Worm (Caenorhabditis elegans) whole organism, L4 larva: ENCODE data around the gene rpc-2.

Experiments
- F10B5.3 ChIP-seq: sonication (generic microtip); optimal IDR thresholded peaks from 2 replicates; lab custom pipeline; 2016; ENCODE audit warnings: mild to moderate bottlenecking, missing genetic modification characterization, missing compliant biosample characterization
- R02D3.7 ChIP-seq: fragments of 150-350 bp; sonication (generic microtip); optimal IDR thresholded peaks from 3 replicates; lab custom pipeline; 2014; ENCODE audit warnings: missing biosample characterization, missing genetic modification characterization
- T20F7.1 ChIP-seq: fragments of 200-800 bp; sonication (Bioruptor generic); optimal IDR thresholded peaks from 2 replicates; lab custom pipeline; 2018; ENCODE audit warnings: mild to moderate bottlenecking, missing genetic modification characterization, missing compliant biosample characterization
- T26A8.4 ChIP-seq: fragments of 200-800 bp; sonication (Bioruptor generic); IDR thresholded peaks from 2 replicates; pipeline ENCODE4 v1.3.6; 2022; ENCODE audit warnings: missing genetic modification characterization, missing compliant biosample characterization
- Y48G9A.11 ChIP-seq: fragments of 200-800 bp; sonication (Bioruptor generic); IDR thresholded peaks from 2 replicates; pipeline ENCODE4 v1.3.6; 2022; ENCODE audit warnings: missing genetic modification reagents, missing genetic modification characterization, missing compliant biosample characterization
- Y5F2A.4 ChIP-seq: fragments of 200-800 bp; sonication (Bioruptor generic); optimal IDR thresholded peaks from 2 replicates; lab custom pipeline; 2018; ENCODE audit warnings: mild to moderate bottlenecking, missing genetic modification characterization, missing compliant biosample characterization
- Y75B8A.6 ChIP-seq: fragments of 200-800 bp; sonication (Bioruptor generic); IDR thresholded peaks from 2 replicates; pipeline ENCODE4 v1.3.6; 2022; ENCODE audit warnings: missing genetic modification reagents, missing genetic modification characterization, missing compliant biosample characterization
- ZK546.5 ChIP-seq, 2 experiments: sonication (generic microtip); optimal IDR thresholded peaks; 2 replicates each; lab custom pipeline; 2017; ENCODE audit warnings: missing biosample characterization in 2 of 2, missing genetic modification characterization in 2 of 2
- aha-1 ChIP-seq: fragments of 150-350 bp; peaks from one replicate; lab custom pipeline; 2014; ENCODE audit warnings: missing biosample characterization, missing genetic modification characterization
- ama-1 ChIP-seq: fragments of 150-350 bp; optimal IDR thresholded peaks from 2 replicates; lab custom pipeline; 2014; ENCODE audit warnings: inconsistent platforms, mixed read lengths
- arid-1 ChIP-seq: fragments of 200-800 bp; sonication (Bioruptor generic); conservative IDR thresholded peaks from 2 replicates; pipeline ENCODE4 v1.3.6; 2022; ENCODE audit warnings: missing genetic modification reagents, missing genetic modification characterization, missing compliant biosample characterization
- ceh-62 ChIP-seq: sonication (generic microtip); optimal IDR thresholded peaks from 2 replicates; lab custom pipeline; 2017; ENCODE audit warnings: missing biosample characterization, missing genetic modification characterization
- ceh-82 ChIP-seq: sonication (generic microtip); optimal IDR thresholded peaks from 2 replicates; lab custom pipeline; 2017; ENCODE audit warnings: missing biosample characterization, missing genetic modification characterization
- daf-12 ChIP-seq: fragments of 150-350 bp; optimal IDR thresholded peaks from 2 replicates; lab custom pipeline; 2014; ENCODE audit warnings: missing biosample characterization, missing genetic modification reagents, missing genetic modification characterization
- daf-19 ChIP-seq: fragments of 200-800 bp; sonication (Bioruptor generic); conservative IDR thresholded peaks from 2 replicates; pipeline ENCODE4 v1.3.6; 2022; ENCODE audit warnings: missing genetic modification characterization, missing compliant biosample characterization
- dmd-6 ChIP-seq: fragments of 200-800 bp; sonication (Bioruptor generic); IDR thresholded peaks from 2 replicates; pipeline ENCODE4 v1.3.6; 2022; ENCODE audit warnings: missing genetic modification reagents, missing genetic modification characterization, missing compliant biosample characterization
- dmd-8 ChIP-seq: fragments of 200-800 bp; sonication (Bioruptor generic); IDR thresholded peaks from 2 replicates; pipeline ENCODE4 v1.3.6; 2022; ENCODE audit warnings: missing genetic modification characterization, missing compliant biosample characterization
- dmd-9 ChIP-seq: fragments of 200-800 bp; sonication (Bioruptor generic); IDR thresholded peaks from 2 replicates; pipeline ENCODE4 v1.3.6; 2022; ENCODE audit warnings: missing genetic modification reagents, missing genetic modification characterization, missing compliant biosample characterization
- duxl-1 ChIP-seq: sonication (generic microtip); optimal IDR thresholded peaks from 2 replicates; lab custom pipeline; 2016; ENCODE audit warnings: mild to moderate bottlenecking, missing genetic modification characterization, moderate library complexity, missing compliant biosample characterization; ENCODE audit not compliant: poor library complexity
- egl-27 ChIP-seq: sonication (generic microtip); optimal IDR thresholded peaks from 3 replicates; lab custom pipeline; 2017; ENCODE audit warnings: missing biosample characterization, missing genetic modification reagents, missing genetic modification characterization
- egl-43 ChIP-seq: fragments of 200-800 bp; sonication (Bioruptor generic); IDR thresholded peaks from 2 replicates; pipeline ENCODE4 v1.3.6; 2022; ENCODE audit warnings: missing genetic modification reagents, missing genetic modification characterization, missing compliant biosample characterization
- lim-7 ChIP-seq: fragments of 200-800 bp; sonication (Bioruptor generic); IDR thresholded peaks from 2 replicates; pipeline ENCODE4 v1.3.6; 2022; ENCODE audit warnings: missing genetic modification characterization, missing compliant biosample characterization
- lin-38 ChIP-seq: fragments of 200-800 bp; sonication (Bioruptor generic); IDR thresholded peaks from 2 replicates; pipeline ENCODE4 v1.3.6; 2022; ENCODE audit warnings: missing genetic modification reagents, missing genetic modification characterization, missing compliant biosample characterization
- mdt-29 ChIP-seq: fragments of 200-800 bp; sonication (Bioruptor generic); IDR thresholded peaks from 2 replicates; pipeline ENCODE4 v1.3.6; 2022; ENCODE audit warnings: missing genetic modification reagents, missing genetic modification characterization, missing compliant biosample characterization
- mes-2 ChIP-seq: sonication (generic microtip); optimal IDR thresholded peaks from 2 replicates; lab custom pipeline; 2016; ENCODE audit warnings: missing genotype, mild to moderate bottlenecking, missing genetic modification characterization, missing compliant biosample characterization; ENCODE audit not compliant: poor library complexity, severe bottlenecking
- nhr-102 ChIP-seq: sonication (generic microtip); optimal IDR thresholded peaks from 2 replicates; lab custom pipeline; 2016; ENCODE audit warnings: mild to moderate bottlenecking, missing genetic modification characterization, moderate library complexity, missing compliant biosample characterization
- nhr-11 ChIP-seq: fragments of 150-350 bp; optimal IDR thresholded peaks from 2 replicates; lab custom pipeline; 2014; ENCODE audit warnings: missing biosample characterization, missing genetic modification characterization
- nhr-237 ChIP-seq: sonication (generic microtip); optimal IDR thresholded peaks from 2 replicates; lab custom pipeline; 2017; ENCODE audit warnings: missing biosample characterization, missing genetic modification characterization
- nhr-48 ChIP-seq: sonication (generic microtip); optimal IDR thresholded peaks from 2 replicates; lab custom pipeline; 2016; ENCODE audit warnings: mild to moderate bottlenecking, missing genetic modification characterization, missing compliant biosample characterization
- pha-4 ChIP-seq, 2 experiments: fragments of 150-350 bp in 1 of 2; fragments of 200-800 bp in 1 of 2; sonication (Bioruptor generic) in 1 of 2; IDR thresholded peaks in 1 of 2; optimal IDR thresholded peaks in 1 of 2; 2 replicates each; pipeline versions ENCODE4 v1.3.6 to Lab custom; 2014 to 2022; ENCODE audit warnings: missing genetic modification characterization in 2 of 2, missing genetic modification reagents in 2 of 2, missing biosample characterization in 1 of 2, missing compliant biosample characterization in 1 of 2
- php-3 ChIP-seq: fragments of 200-800 bp; sonication (Bioruptor generic); IDR thresholded peaks from 2 replicates; pipeline ENCODE4 v1.3.6; 2022; ENCODE audit warnings: missing genetic modification reagents, missing genetic modification characterization, missing compliant biosample characterization
- skn-1 ChIP-seq: fragments of 150-350 bp; optimal IDR thresholded peaks from 2 replicates; lab custom pipeline; 2014; ENCODE audit warnings: missing biosample characterization, missing genetic modification characterization
- spr-1 ChIP-seq: sonication (generic microtip); optimal IDR thresholded peaks from 2 replicates; lab custom pipeline; 2016; ENCODE audit warnings: mild to moderate bottlenecking, missing genetic modification characterization, missing compliant biosample characterization
- tra-1 ChIP-seq: fragments of 200-800 bp; sonication (Bioruptor generic); IDR thresholded peaks from 2 replicates; pipeline ENCODE4 v1.3.6; 2022; ENCODE audit warnings: missing genetic modification reagents, missing genetic modification characterization, missing compliant biosample characterization
- unc-62 ChIP-seq, 3 experiments: fragments of 150-350 bp in 1 of 3; sonication (generic microtip); optimal IDR thresholded peaks in 2 of 3; peaks in 1 of 3; 1 replicate in 1 of 3; 2 replicates in 2 of 3; lab custom pipeline; 2014 to 2017; ENCODE audit warnings: missing biosample characterization in 3 of 3, missing genetic modification characterization in 3 of 3, missing genetic modification reagents in 3 of 3, missing genotype in 1 of 3
- vab-7 ChIP-seq: fragments of 200-800 bp; sonication (Bioruptor generic); IDR thresholded peaks from 2 replicates; pipeline ENCODE4 v1.3.6; 2022; ENCODE audit warnings: missing genetic modification reagents, missing genetic modification characterization, missing compliant biosample characterization
- zfp-3 ChIP-seq: fragments of 200-800 bp; sonication (Bioruptor generic); conservative IDR thresholded peaks from 2 replicates; pipeline ENCODE4 v1.3.6; 2022; ENCODE audit warnings: missing genetic modification reagents, missing genetic modification characterization, missing compliant biosample characterization

rpc-2 gene

DNA sequence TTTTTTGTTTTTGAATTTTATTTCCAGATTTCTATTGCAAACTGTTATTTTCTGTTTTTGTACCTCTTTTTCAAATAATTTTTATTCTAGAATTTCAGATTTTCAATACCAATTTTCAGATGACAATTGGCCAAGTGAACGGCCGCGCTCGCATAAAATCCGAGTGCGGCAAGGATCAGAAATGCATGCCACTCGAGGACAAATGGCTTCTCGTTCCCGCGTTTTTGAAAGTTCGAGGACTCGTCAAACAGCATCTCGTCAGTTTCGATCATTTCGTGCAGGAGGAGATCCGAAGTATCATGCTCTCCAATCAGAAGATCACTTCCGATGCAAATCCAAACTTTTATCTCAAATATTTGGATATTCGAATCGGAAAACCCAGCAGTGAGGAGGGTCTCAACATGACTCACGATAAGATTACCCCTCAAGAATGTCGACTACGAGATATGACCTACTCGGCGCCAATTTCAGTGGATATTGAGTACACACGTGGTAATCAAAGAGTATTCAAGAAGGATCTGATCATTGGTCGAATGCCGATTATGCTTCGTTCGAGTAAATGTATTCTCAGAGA lies at the start of gene rpc-2:
TSS of gene rpc-2 (plus strand) at position 120 of the 574 bp plus-strand sequence.
- peak; percentile 44; the same call in 1 of the 2 replicates for TF ChIP-seq php-3
- TF ChIP-seq Y48G9A.11 (GFP tag; lab: Robert Waterston, UW) = peak; percentile 19; the same call in 1 of the 2 replicates
- TF ChIP-seq T26A8.4 (GFP tag; lab: Robert Waterston, UW) = peak; percentile 52; the same call in 1 of the 2 replicates
- TF ChIP-seq spr-1 (tag; lab: Kevin White, UChicago) = peak; percentile 24
- TF ChIP-seq ceh-62 = no peak
- no peak for TF ChIP-seq F10B5.3 (tag; lab: Kevin White, UChicago)
- TF ChIP-seq dmd-8 = 0 out of 2 replicates have a peak, but pooled peaks have one; percentile 51
- TF ChIP-seq aha-1 = peak; percentile 66
- peak; percentile 23; the same call in 1 of the 2 replicates for TF ChIP-seq tra-1 (GFP tag; lab: Robert Waterston, UW)
- peak; percentile 50 for TF ChIP-seq lin-38
- TF ChIP-seq nhr-102 (tag; lab: Kevin White, UChicago) = peak; percentile 9
- no peak for TF ChIP-seq ceh-82 (tag; lab: Kevin White, UChicago)
- TF ChIP-seq mdt-29 (GFP tag; lab: Robert Waterston, UW) = peak; percentile 49; the same call in 1 of the 2 replicates
- TF ChIP-seq egl-43 (GFP tag; lab: Robert Waterston, UW) = peak; percentile 54; the same call in 1 of the 2 replicates
- TF ChIP-seq pha-4 (GFP tag; IDR thresholded peaks at IDR 0.05; lab: Robert Waterston, UW) = peak; percentile 47; the same call in 1 of the 2 replicates
- TF ChIP-seq pha-4 (tag; optimal IDR thresholded peaks at IDR 0.05; lab: Kevin White, UChicago) = no peak
- TF ChIP-seq unc-62 (GFP tag; optimal IDR thresholded peaks at IDR 0.05 in 1 of 2; lab: Kevin White, UChicago) = no peak
- no peak for TF ChIP-seq unc-62 (tag; optimal IDR thresholded peaks at IDR 0.05; lab: Kevin White, UChicago)
- peak; percentile 33 for TF ChIP-seq ama-1 (lab: Kevin White, UChicago)
- TF ChIP-seq arid-1 (GFP tag; lab: Robert Waterston, UW) = peak; percentile 69; the same call in 1 of the 2 replicates
- TF ChIP-seq lim-7 (GFP tag; lab: Robert Waterston, UW) = peak; percentile 18; the same call in 1 of the 2 replicates
- peak; percentile 16; the same call in 1 of the 2 replicates for TF ChIP-seq Y75B8A.6 (GFP tag; lab: Robert Waterston, UW)
- no peak for TF ChIP-seq skn-1 (tag; lab: Kevin White, UChicago)
- TF ChIP-seq, all 104 proteins: peak for 16

DNA sequence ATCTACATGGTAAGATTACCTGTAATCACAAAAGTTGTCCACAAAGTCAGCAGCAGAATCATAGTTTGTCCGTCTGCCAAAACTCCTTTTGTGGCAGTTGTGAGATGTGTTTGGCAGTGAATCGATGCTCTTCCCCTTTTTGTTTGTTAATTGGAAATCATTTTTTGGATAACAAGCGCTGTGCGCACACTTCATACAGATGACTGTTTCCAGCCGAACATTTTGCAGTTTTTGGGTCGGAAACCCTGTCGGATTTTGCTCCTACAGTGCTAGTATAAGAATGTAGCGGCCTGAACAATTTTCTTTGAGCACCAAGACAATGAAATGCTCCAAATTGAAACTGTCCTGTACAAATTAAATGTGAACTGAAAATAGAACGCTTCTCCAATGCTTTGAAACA lies 48.5 kb upstream of the rpc-2 start, which contains the start of gene D1044.7:
TSS of gene D1044.7 (minus strand) at position 101 of the 400 bp plus-strand sequence.
- TF ChIP-seq unc-62 (GFP tag; optimal IDR thresholded peaks at IDR 0.05 in 1 of 2; lab: Kevin White, UChicago) (peak in 1 of 2 experiments; percentile 63), unc-62 (tag; optimal IDR thresholded peaks at IDR 0.05; lab: Kevin White, UChicago) (no peak), ZK546.5 (tag; optimal IDR thresholded peaks at IDR 0.05; lab: Kevin White, UChicago) (no peak), nhr-11 (tag; lab: Kevin White, UChicago) (no peak), duxl-1 (no peak)

DNA sequence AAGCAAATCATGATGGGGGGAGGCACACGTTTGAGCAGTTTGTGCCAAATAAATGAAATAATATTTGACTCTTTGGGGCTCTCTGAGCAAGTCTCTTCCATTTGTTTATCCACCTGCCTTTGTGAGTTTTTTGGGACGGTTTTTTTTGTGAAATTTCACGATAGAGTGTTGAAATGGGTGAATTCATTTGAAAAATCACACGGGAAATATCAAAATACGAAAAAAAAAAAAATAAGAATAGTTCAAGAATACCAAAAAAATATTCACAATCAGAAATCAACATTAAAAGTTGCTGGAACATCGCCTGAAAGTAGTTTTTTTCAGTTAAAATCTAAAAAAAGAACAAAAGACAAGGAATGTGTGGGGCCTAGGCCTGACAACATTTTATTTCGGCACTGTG lies 44.7 kb upstream of the rpc-2 start, which contains the start of gene pqn-25:
TSS of gene pqn-25 (minus strand) at position 101 of the 400 bp plus-strand sequence.
- no peak for TF ChIP-seq dmd-8
- TF ChIP-seq T20F7.1 (GFP tag; lab: Kevin White, UChicago) = no peak
- TF ChIP-seq nhr-48 (tag; lab: Kevin White, UChicago) = no peak
- TF ChIP-seq daf-19 (GFP tag; lab: Robert Waterston, UW) = no peak
- no peak for TF ChIP-seq nhr-237 (tag; lab: Kevin White, UChicago)
- TF ChIP-seq duxl-1 = no peak
- TF ChIP-seq Y75B8A.6 (GFP tag; lab: Robert Waterston, UW) = no peak
- no peak for TF ChIP-seq dmd-6 (GFP tag; lab: Robert Waterston, UW)
- TF ChIP-seq mes-2 = no peak
- TF ChIP-seq egl-27 (tag; lab: Kevin White, UChicago) = no peak
- TF ChIP-seq vab-7 (GFP tag; lab: Robert Waterston, UW) = no peak
- no peak for TF ChIP-seq Y5F2A.4
- TF ChIP-seq zfp-3 (GFP tag; lab: Robert Waterston, UW) = no peak
- no peak for TF ChIP-seq daf-12
- no peak for TF ChIP-seq R02D3.7 (tag; lab: Kevin White, UChicago)
- no peak for TF ChIP-seq dmd-9 (GFP tag; lab: Robert Waterston, UW)
- no peak for TF ChIP-seq T26A8.4 (GFP tag; lab: Robert Waterston, UW)
